Worm (Caenorhabditis elegans) whole organism, L2 larva: ENCODE data around the gene ttx-1.

ENCODE experiments used
- C34F6.9 ChIP-seq: fragments of 150-350 bp; optimal IDR thresholded peaks from 2 replicates; lab custom pipeline; 2014; ENCODE audit warnings: missing biosample characterization, missing genetic modification characterization
- F13H6.1 ChIP-seq: sonication (generic microtip); optimal IDR thresholded peaks from 2 replicates; lab custom pipeline; 2016; ENCODE audit warnings: missing genetic modification characterization, missing compliant biosample characterization
- R02D3.7 ChIP-seq: fragments of 150-350 bp; optimal IDR thresholded peaks from 2 replicates; lab custom pipeline; 2014; ENCODE audit warnings: missing biosample characterization, missing genetic modification characterization
- ZK546.5 ChIP-seq: sonication (generic microtip); optimal IDR thresholded peaks from 2 replicates; lab custom pipeline; 2017; ENCODE audit warnings: missing biosample characterization, missing genetic modification characterization
- alr-1 ChIP-seq: fragments of 150-350 bp; optimal IDR thresholded peaks from 2 replicates; lab custom pipeline; 2014; ENCODE audit warnings: missing biosample characterization, missing genetic modification characterization
- aly-2 ChIP-seq: fragments of 150-350 bp; optimal IDR thresholded peaks from 2 replicates; lab custom pipeline; 2014; ENCODE audit warnings: missing biosample characterization, missing genetic modification characterization
- ama-1 ChIP-seq: fragments of 150-350 bp; optimal IDR thresholded peaks from 2 replicates; lab custom pipeline; 2018; ENCODE audit warnings: inconsistent platforms
- blmp-1 ChIP-seq: sonication (generic microtip); optimal IDR thresholded peaks from 2 replicates; lab custom pipeline; 2017; ENCODE audit warnings: missing genetic modification characterization, mild to moderate bottlenecking, missing compliant biosample characterization, antibody characterized with exemption, moderate library complexity; ENCODE audit not compliant: insufficient read depth
- ceh-16 ChIP-seq: fragments of 150-350 bp; optimal IDR thresholded peaks from 2 replicates; lab custom pipeline; 2014; ENCODE audit warnings: missing biosample characterization, missing genetic modification characterization
- dmd-4 ChIP-seq: sonication (generic microtip); optimal IDR thresholded peaks from 2 replicates; lab custom pipeline; 2017; ENCODE audit warnings: missing biosample characterization, missing genetic modification characterization
- egl-27 ChIP-seq: sonication (generic microtip); optimal IDR thresholded peaks from 3 replicates; lab custom pipeline; 2017; ENCODE audit warnings: missing biosample characterization, missing genetic modification reagents, missing genetic modification characterization
- fos-1 ChIP-seq: fragments of 150-350 bp; optimal IDR thresholded peaks from 2 replicates; lab custom pipeline; 2014; ENCODE audit warnings: missing biosample characterization, missing genetic modification characterization
- gmeb-1 ChIP-seq: fragments of 150-350 bp; optimal IDR thresholded peaks from 2 replicates; lab custom pipeline; 2014; ENCODE audit warnings: missing biosample characterization, missing genetic modification characterization
- lsy-2 ChIP-seq, 2 experiments: fragments of 150-350 bp in 1 of 2; sonication (generic microtip) in 1 of 2; optimal IDR thresholded peaks; 2 replicates each; lab custom pipeline; 2014 to 2017; ENCODE audit warnings: missing biosample characterization in 2 of 2, missing genetic modification characterization in 2 of 2
- mab-5 ChIP-seq: fragments of 150-350 bp; optimal IDR thresholded peaks from 2 replicates; lab custom pipeline; 2014; ENCODE audit warnings: missing biosample characterization, missing genetic modification characterization
- mdl-1 ChIP-seq, 2 experiments: fragments of 150-350 bp in 1 of 2; sonication (generic microtip) in 1 of 2; optimal IDR thresholded peaks; 2 replicates each; lab custom pipeline; 2017; ENCODE audit warnings: missing biosample characterization in 2 of 2, missing genetic modification characterization in 2 of 2
- nhr-10 ChIP-seq: sonication (generic microtip); optimal IDR thresholded peaks from 2 replicates; lab custom pipeline; 2017; ENCODE audit warnings: missing biosample characterization, missing genetic modification characterization
- nhr-11 ChIP-seq: fragments of 150-350 bp; optimal IDR thresholded peaks from 2 replicates; lab custom pipeline; 2014; ENCODE audit warnings: missing biosample characterization, missing genetic modification characterization
- nhr-129 ChIP-seq: fragments of 150-350 bp; optimal IDR thresholded peaks from 2 replicates; lab custom pipeline; 2014; ENCODE audit warnings: missing biosample characterization, missing genetic modification characterization
- nhr-21 ChIP-seq: fragments of 150-350 bp; optimal IDR thresholded peaks from 2 replicates; lab custom pipeline; 2014; ENCODE audit warnings: missing biosample characterization, missing genetic modification characterization
- nhr-23 ChIP-seq: fragments of 150-350 bp; optimal IDR thresholded peaks from 2 replicates; lab custom pipeline; 2014; ENCODE audit warnings: missing biosample characterization, missing genetic modification reagents, missing genetic modification characterization
- nhr-237 ChIP-seq: fragments of 150-350 bp; optimal IDR thresholded peaks from 2 replicates; lab custom pipeline; 2014; ENCODE audit warnings: missing biosample characterization, missing genetic modification characterization
- nhr-6 ChIP-seq: fragments of 150-350 bp; optimal IDR thresholded peaks from 2 replicates; lab custom pipeline; 2014; ENCODE audit warnings: missing biosample characterization, missing genetic modification characterization
- peb-1 ChIP-seq: fragments of 150-350 bp; optimal IDR thresholded peaks from 2 replicates; lab custom pipeline; 2014; ENCODE audit warnings: missing biosample characterization, missing genetic modification characterization
- sem-4 ChIP-seq: fragments of 150-350 bp; optimal IDR thresholded peaks from 2 replicates; lab custom pipeline; 2014; ENCODE audit warnings: missing biosample characterization, missing genetic modification reagents, missing genetic modification characterization
- sma-3 ChIP-seq: sonication (generic microtip); optimal IDR thresholded peaks from 2 replicates; lab custom pipeline; 2016; ENCODE audit warnings: missing genetic modification reagents, missing genetic modification characterization, missing compliant biosample characterization
- sma-9 ChIP-seq, 2 experiments: fragments of 150-350 bp in 1 of 2; sonication (generic microtip) in 1 of 2; optimal IDR thresholded peaks; 2 replicates each; lab custom pipeline; 2014 to 2016; ENCODE audit warnings: missing genetic modification characterization in 2 of 2, mild to moderate bottlenecking in 1 of 2, missing biosample characterization in 1 of 2, missing compliant biosample characterization in 1 of 2, missing genetic modification reagents in 1 of 2, moderate library complexity in 1 of 2
- snpc-4 ChIP-seq: fragments of 150-350 bp; optimal IDR thresholded peaks from 2 replicates; lab custom pipeline; 2014; ENCODE audit warnings: missing biosample characterization, missing genetic modification characterization
- unc-39 ChIP-seq: fragments of 150-350 bp; optimal IDR thresholded peaks from 2 replicates; lab custom pipeline; 2014; ENCODE audit warnings: missing biosample characterization, missing genetic modification characterization
- zag-1 ChIP-seq: fragments of 150-350 bp; optimal IDR thresholded peaks from 2 replicates; lab custom pipeline; 2014; ENCODE audit warnings: missing biosample characterization, missing genetic modification characterization
- ztf-1 ChIP-seq: fragments of 200-800 bp; sonication (Bioruptor generic); conservative IDR thresholded peaks from 2 replicates; pipeline ENCODE4 v1.3.6; 2022; ENCODE audit warnings: missing genetic modification characterization, missing compliant biosample characterization
- ztf-11 ChIP-seq: sonication (generic microtip); optimal IDR thresholded peaks from 2 replicates; lab custom pipeline; 2017; ENCODE audit warnings: missing biosample characterization, missing genetic modification characterization
- ztf-4 ChIP-seq: fragments of 150-350 bp; optimal IDR thresholded peaks from 2 replicates; lab custom pipeline; 2014; ENCODE audit warnings: missing biosample characterization, missing genetic modification characterization

Gene ttx-1

DNA sequence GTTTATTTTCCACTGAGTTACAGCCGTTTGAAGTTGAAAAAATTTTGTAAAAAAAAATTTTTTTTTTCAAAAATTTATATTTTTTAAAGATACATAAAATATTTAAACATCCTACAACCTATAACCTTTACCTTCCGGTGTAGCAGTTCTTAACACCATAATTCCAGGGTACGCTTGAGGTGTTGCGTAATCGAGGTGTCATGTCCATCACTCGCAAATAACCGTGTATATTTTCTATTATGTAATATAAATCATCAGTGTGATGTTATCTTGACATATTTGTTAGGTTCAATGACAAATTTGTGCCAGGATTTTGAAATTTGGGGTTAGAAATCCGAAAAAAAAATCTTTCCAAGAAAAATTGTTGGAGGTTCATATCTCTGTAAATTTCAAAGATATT is 3.1 kb upstream of the ttx-1 start:
- TF ChIP-seq blmp-1 (tag; lab: Kevin White, UChicago) (no peak), sem-4 (tag; lab: Kevin White, UChicago) (no peak), ztf-11 (tag; lab: Kevin White, UChicago) (no peak), F13H6.1 (tag; lab: Kevin White, UChicago) (no peak), egl-27 (no peak), aly-2 (tag; lab: Kevin White, UChicago) (no peak), mdl-1 (tag; optimal IDR thresholded peaks at IDR 0.05; lab: Kevin White, UChicago) (no peak), gmeb-1 (no peak), lsy-2 (tag; optimal IDR thresholded peaks at IDR 0.05; lab: Kevin White, UChicago) (no peak)

DNA sequence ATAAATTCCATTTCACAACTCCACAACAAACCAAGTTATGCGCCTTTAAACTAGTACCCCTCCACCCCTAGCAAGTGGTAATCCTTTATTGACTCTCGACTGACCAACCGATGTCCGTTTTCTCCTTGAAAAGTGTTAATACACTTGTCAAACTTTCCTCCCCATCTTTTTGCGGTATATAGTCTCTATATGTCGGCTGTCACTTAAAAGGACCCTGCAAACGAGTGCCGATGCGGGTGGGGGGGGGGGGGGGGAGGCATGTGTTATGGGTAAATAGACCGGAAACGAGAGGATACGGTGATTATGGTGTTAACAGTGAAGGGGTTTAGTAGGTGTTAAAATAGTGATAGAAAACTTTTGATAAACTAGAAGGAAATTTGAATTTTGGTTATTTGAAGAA is 1.1 kb upstream of the ttx-1 start:
- TF ChIP-seq nhr-129 (tag; lab: Kevin White, UChicago) (no peak), nhr-237 (tag; lab: Kevin White, UChicago) (no peak), mab-5 (tag; lab: Kevin White, UChicago) (no peak), nhr-23 (no peak), nhr-21 (tag; lab: Kevin White, UChicago) (no peak), R02D3.7 (tag; lab: Kevin White, UChicago) (no peak), ztf-11 (tag; lab: Kevin White, UChicago) (no peak), alr-1 (tag; lab: Kevin White, UChicago) (no peak), lsy-2 (tag; optimal IDR thresholded peaks at IDR 0.05; lab: Kevin White, UChicago) (no peak), zag-1 (no peak), nhr-10 (tag; lab: Kevin White, UChicago) (no peak), ceh-16 (no peak), nhr-6 (tag; lab: Kevin White, UChicago) (no peak), peb-1 (tag; lab: Kevin White, UChicago) (no peak)

ce11 chrV:20061498-20061897 is 2.5 kb downstream of the ttx-1 start:
- TF ChIP-seq egl-27 (no peak), ztf-1 (GFP tag; lab: Robert Waterston, UW) (0 out of 2 replicates have a peak, but pooled peaks have one; percentile 22)

ce11 chrV:20059370-20059769 is 4.6 kb downstream of the ttx-1 start:
- no peak for TF ChIP-seq ZK546.5 (tag; lab: Kevin White, UChicago)

DNA sequence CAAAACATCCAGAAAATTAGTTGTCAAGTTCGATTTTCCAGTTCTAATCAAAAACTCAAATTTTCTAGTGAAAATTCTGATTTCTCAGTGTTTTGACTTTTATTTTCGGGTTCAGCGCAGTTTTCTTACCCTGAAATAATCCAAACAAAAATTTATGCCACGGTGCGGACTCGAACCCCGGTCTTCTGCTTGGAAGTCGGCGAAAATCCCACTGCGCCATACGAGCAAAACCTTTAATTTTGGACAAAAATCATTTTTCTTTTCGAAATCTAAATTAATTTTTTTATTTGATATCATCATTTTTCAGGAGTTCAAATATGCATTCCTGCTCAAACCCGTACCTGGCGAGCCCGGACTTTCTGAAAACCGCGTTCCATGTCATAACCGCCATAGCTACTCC is 14.9 kb downstream of the ttx-1 start, which contains the start of gene srh-233:
TSS of gene srh-233 (plus strand) at position 301 of the 400 bp plus-strand sequence.
- TF ChIP-seq fos-1 = no peak

ce11 chrV:20047310-20047709 is 16.7 kb downstream of the ttx-1 start, which contains the start of gene spe-19:
Gene spe-19, minus strand, starts transcription at chrV:20047410.
- TF ChIP-seq dmd-4 (tag; lab: Kevin White, UChicago) (no peak), nhr-11 (tag; lab: Kevin White, UChicago) (no peak), snpc-4 (tag; lab: Kevin White, UChicago) (no peak), ztf-11 (tag; lab: Kevin White, UChicago) (no peak), egl-27 (no peak), sma-9 (GFP tag; optimal IDR thresholded peaks at IDR 0.05; lab: Kevin White, UChicago) (no peak), sma-9 (tag; optimal IDR thresholded peaks at IDR 0.05; lab: Kevin White, UChicago) (no peak), nhr-129 (tag; lab: Kevin White, UChicago) (no peak), zag-1 (no peak), aly-2 (tag; lab: Kevin White, UChicago) (no peak), nhr-237 (tag; lab: Kevin White, UChicago) (no peak), nhr-6 (tag; lab: Kevin White, UChicago) (no peak), C34F6.9 (no peak), unc-39 (tag; lab: Kevin White, UChicago) (no peak), sem-4 (tag; lab: Kevin White, UChicago) (no peak), gmeb-1 (no peak)

DNA sequence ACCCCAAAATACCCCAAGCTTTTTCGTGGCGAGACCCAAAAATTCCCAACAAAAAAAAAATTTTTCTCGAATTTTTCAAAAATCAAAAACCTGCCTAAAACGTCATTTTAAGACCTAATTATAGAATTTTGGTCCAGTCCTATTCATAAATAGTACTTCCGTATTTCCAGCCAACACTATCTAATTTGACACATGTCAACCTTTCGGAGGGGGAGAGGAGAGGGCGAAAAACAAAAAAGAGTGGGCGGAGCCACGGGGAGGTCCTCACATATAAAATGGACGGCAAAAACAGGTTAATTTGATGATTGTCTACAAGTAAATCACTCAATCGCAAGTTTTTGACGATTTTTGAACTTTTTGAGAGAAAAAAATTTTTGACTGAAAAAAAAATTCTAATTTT is 26.7 kb downstream of the ttx-1 start, which contains the start of gene Y113G7A.16:
TSS of gene Y113G7A.16 (plus strand) at position 301 of the 400 bp plus-strand sequence.
- no peak for TF ChIP-seq gmeb-1
- TF ChIP-seq ZK546.5 (tag; lab: Kevin White, UChicago) = no peak
- no peak for TF ChIP-seq ama-1 (lab: Kevin White, UChicago)
- TF ChIP-seq nhr-129 (tag; lab: Kevin White, UChicago) = no peak
- TF ChIP-seq ztf-4 (tag; lab: Kevin White, UChicago) = no peak
- TF ChIP-seq sma-3 = no peak
